Worm (Caenorhabditis elegans): Measurements from ENCODE around the gene C04E6.8.

- TF ChIP-seq elt-4 (tag; optimal IDR thresholded peaks at IDR 0.05) = no peak
- peak; percentile 30 for TF ChIP-seq unc-42 (tag; optimal IDR thresholded peaks at IDR 0.05)
- TF ChIP-seq pqm-1 (tag; optimal IDR thresholded peaks at IDR 0.05) = no peak
- no peak for TF ChIP-seq rnt-1 (tag; optimal IDR thresholded peaks at IDR 0.05)
These were observed 36.9 kb downstream of the C04E6.8 start for ce11 chrV:5846729-5847128.

Data from whole organism, late embryonic.